Worm (Caenorhabditis elegans) whole organism, L1 larva: ENCODE data around the gene sra-2.

ENCODE experiments used
- C04F5.9 ChIP-seq: sonication (generic microtip); optimal IDR thresholded peaks from 2 replicates; lab custom pipeline; 2016; ENCODE audit warnings: missing genetic modification characterization, missing compliant biosample characterization
- C16A3.4 ChIP-seq: fragments of 150-350 bp; optimal IDR thresholded peaks from 2 replicates; lab custom pipeline; 2014; ENCODE audit warnings: missing biosample characterization, missing genetic modification characterization
- Y116A8C.19 ChIP-seq: sonication (generic microtip); optimal IDR thresholded peaks from 2 replicates; lab custom pipeline; 2016; ENCODE audit warnings: missing compliant biosample characterization, missing genetic modification characterization, borderline replicate concordance
- ama-1 ChIP-seq: fragments of 150-350 bp; optimal IDR thresholded peaks from 2 replicates; lab custom pipeline; 2014
- blmp-1 ChIP-seq: fragments of 150-350 bp; optimal IDR thresholded peaks from 2 replicates; lab custom pipeline; 2014; ENCODE audit warnings: missing biosample characterization, missing genetic modification characterization
- ceh-63 ChIP-seq: fragments of 200-800 bp; sonication (Bioruptor generic); optimal IDR thresholded peaks from 2 replicates; lab custom pipeline; 2018; ENCODE audit warnings: mild to moderate bottlenecking, missing genetic modification characterization, missing compliant biosample characterization
- ceh-8 ChIP-seq: fragments of 200-800 bp; sonication (Bioruptor generic); optimal IDR thresholded peaks from 2 replicates; lab custom pipeline; 2018; ENCODE audit warnings: mild to moderate bottlenecking, missing genetic modification characterization, moderate library complexity, missing compliant biosample characterization
- ceh-82 ChIP-seq, 3 experiments: fragments of 150-350 bp in 1 of 3; sonication (generic microtip) in 2 of 3; optimal IDR thresholded peaks; 2 replicates each; lab custom pipeline; 2014 to 2017; ENCODE audit warnings: missing biosample characterization in 3 of 3, missing genetic modification characterization in 3 of 3
- ceh-90 ChIP-seq: sonication (generic microtip); optimal IDR thresholded peaks from 2 replicates; lab custom pipeline; 2016; ENCODE audit warnings: missing genetic modification characterization, missing compliant biosample characterization
- ces-1 ChIP-seq: fragments of 150-350 bp; optimal IDR thresholded peaks from 2 replicates; lab custom pipeline; 2014; ENCODE audit warnings: missing biosample characterization, missing genetic modification reagents, missing genetic modification characterization
- dpl-1 ChIP-seq, 3 experiments: fragments of 150-350 bp in 2 of 3; sonication (generic microtip) in 1 of 3; optimal IDR thresholded peaks; 2 replicates each; lab custom pipeline; 2014 to 2017; ENCODE audit warnings: missing biosample characterization in 3 of 3, missing genetic modification characterization in 3 of 3, missing genetic modification reagents in 3 of 3
- dsc-1 ChIP-seq: sonication (generic microtip); optimal IDR thresholded peaks from 2 replicates; lab custom pipeline; 2016; ENCODE audit warnings: mild to moderate bottlenecking, missing genetic modification characterization, missing compliant biosample characterization
- efl-1 ChIP-seq, 4 experiments: fragments of 150-350 bp; optimal IDR thresholded peaks in 3 of 4; peaks in 1 of 4; 1 replicate in 1 of 4; 2 replicates in 3 of 4; lab custom pipeline; 2014; ENCODE audit warnings: missing biosample characterization in 2 of 4, missing genetic modification characterization in 2 of 4, missing genetic modification reagents in 2 of 4
- egl-13 ChIP-seq: sonication (generic microtip); optimal IDR thresholded peaks from 2 replicates; lab custom pipeline; 2016; ENCODE audit warnings: missing genotype, missing genetic modification reagents, missing genetic modification characterization, missing compliant biosample characterization
- elt-3 ChIP-seq, 6 experiments: fragments of 150-350 bp in 1 of 6; sonication (generic microtip); optimal IDR thresholded peaks; 2 replicates each; lab custom pipeline; 2017 to 2018; ENCODE audit warnings: missing biosample characterization in 6 of 6, missing genetic modification characterization in 6 of 6, inconsistent platforms in 1 of 6
- fkh-4 ChIP-seq: sonication (generic microtip); optimal IDR thresholded peaks from 2 replicates; lab custom pipeline; 2016; ENCODE audit warnings: missing compliant biosample characterization, missing genetic modification characterization, borderline replicate concordance
- fkh-8 ChIP-seq: sonication (generic microtip); optimal IDR thresholded peaks from 2 replicates; lab custom pipeline; 2016; ENCODE audit warnings: mild to moderate bottlenecking, missing genetic modification characterization, missing compliant biosample characterization
- fos-1 ChIP-seq: fragments of 150-350 bp; optimal IDR thresholded peaks from 2 replicates; lab custom pipeline; 2014; ENCODE audit warnings: missing biosample characterization, missing genetic modification characterization
- hlh-17 ChIP-seq: fragments of 200-800 bp; sonication (Bioruptor generic); optimal IDR thresholded peaks from 2 replicates; lab custom pipeline; 2018; ENCODE audit warnings: missing genetic modification characterization, mild to moderate bottlenecking, missing compliant biosample characterization, moderate library complexity, borderline replicate concordance
- hpl-2 ChIP-seq: fragments of 150-350 bp; optimal IDR thresholded peaks from 2 replicates; lab custom pipeline; 2014; ENCODE audit warnings: missing biosample characterization, missing genetic modification reagents, missing genetic modification characterization
- isw-1 ChIP-seq: fragments of 200-800 bp; sonication (Bioruptor generic); IDR thresholded peaks from 2 replicates; pipeline ENCODE4 v1.3.6; 2022; ENCODE audit warnings: missing genetic modification characterization, missing compliant biosample characterization
- jun-1 ChIP-seq: fragments of 150-350 bp; optimal IDR thresholded peaks from 2 replicates; lab custom pipeline; 2014; ENCODE audit warnings: missing biosample characterization, missing genetic modification reagents, missing genetic modification characterization
- lin-13 ChIP-seq: fragments of 150-350 bp; optimal IDR thresholded peaks from 2 replicates; lab custom pipeline; 2014; ENCODE audit warnings: missing biosample characterization, missing genetic modification reagents, missing genetic modification characterization
- lin-14 ChIP-seq: fragments of 200-800 bp; sonication (Bioruptor generic); optimal IDR thresholded peaks from 2 replicates; lab custom pipeline; 2018; ENCODE audit warnings: mild to moderate bottlenecking, missing genetic modification characterization, moderate library complexity, missing compliant biosample characterization
- lin-35 ChIP-seq, 2 experiments: fragments of 150-350 bp; optimal IDR thresholded peaks; 2 replicates each; lab custom pipeline; 2014; ENCODE audit warnings: missing biosample characterization in 2 of 2, missing genetic modification characterization in 2 of 2, missing genetic modification reagents in 2 of 2
- lin-39 ChIP-seq: fragments of 150-350 bp; optimal IDR thresholded peaks from 2 replicates; lab custom pipeline; 2014; ENCODE audit warnings: missing biosample characterization, missing genetic modification reagents, missing genetic modification characterization
- lsy-2 ChIP-seq, 2 experiments: fragments of 150-350 bp; optimal IDR thresholded peaks; 2 replicates each; lab custom pipeline; 2014; ENCODE audit warnings: missing biosample characterization in 2 of 2, missing genetic modification characterization in 2 of 2
- mab-9 ChIP-seq: fragments of 200-800 bp; sonication (Bioruptor generic); IDR thresholded peaks from 2 replicates; pipeline ENCODE4 v1.3.6; 2022; ENCODE audit warnings: missing genetic modification reagents, missing genetic modification characterization, missing compliant biosample characterization
- mdl-1 ChIP-seq, 2 experiments: fragments of 150-350 bp; optimal IDR thresholded peaks; 2 replicates each; lab custom pipeline; 2014 to 2017; ENCODE audit warnings: missing biosample characterization in 2 of 2, missing genetic modification characterization in 2 of 2, inconsistent platforms in 1 of 2
- mep-1 ChIP-seq: fragments of 150-350 bp; optimal IDR thresholded peaks from 2 replicates; lab custom pipeline; 2014; ENCODE audit warnings: missing biosample characterization, missing genetic modification characterization
- nhr-19 ChIP-seq: fragments of 200-800 bp; sonication (Bioruptor generic); conservative IDR thresholded peaks from 2 replicates; pipeline ENCODE4 v1.3.6; 2022; ENCODE audit warnings: missing genetic modification characterization, missing compliant biosample characterization
- nhr-20 ChIP-seq: sonication (generic microtip); optimal IDR thresholded peaks from 2 replicates; lab custom pipeline; 2016; ENCODE audit warnings: mild to moderate bottlenecking, missing genetic modification characterization, missing compliant biosample characterization
- nhr-47 ChIP-seq: sonication (generic microtip); optimal IDR thresholded peaks from 2 replicates; lab custom pipeline; 2016; ENCODE audit warnings: mild to moderate bottlenecking, missing genetic modification characterization, moderate library complexity, missing compliant biosample characterization
- nhr-71 ChIP-seq: sonication (generic microtip); optimal IDR thresholded peaks from 2 replicates; lab custom pipeline; 2016; ENCODE audit warnings: mild to moderate bottlenecking, missing genetic modification characterization, moderate library complexity, missing compliant biosample characterization
- nhr-77 ChIP-seq: fragments of 150-350 bp; optimal IDR thresholded peaks from 2 replicates; lab custom pipeline; 2014; ENCODE audit warnings: missing biosample characterization, missing genetic modification characterization
- nhr-85 ChIP-seq: sonication (generic microtip); peaks from one replicate; lab custom pipeline; 2016; ENCODE audit warnings: missing genetic modification characterization, inconsistent platforms, missing compliant biosample characterization
- pax-3 ChIP-seq: fragments of 200-800 bp; sonication (Bioruptor generic); optimal IDR thresholded peaks from 2 replicates; lab custom pipeline; 2018; ENCODE audit warnings: mild to moderate bottlenecking, missing genetic modification characterization, moderate library complexity, missing compliant biosample characterization
- rnt-1 ChIP-seq: sonication (generic microtip); optimal IDR thresholded peaks from 2 replicates; lab custom pipeline; 2016; ENCODE audit warnings: mild to moderate bottlenecking, missing genetic modification characterization, moderate library complexity, missing compliant biosample characterization
- snu-23 ChIP-seq: sonication (generic microtip); optimal IDR thresholded peaks from 2 replicates; lab custom pipeline; 2016; ENCODE audit warnings: missing genetic modification characterization, missing compliant biosample characterization
- swsn-7 ChIP-seq: sonication (generic microtip); optimal IDR thresholded peaks from 2 replicates; lab custom pipeline; 2016; ENCODE audit warnings: missing genetic modification characterization, missing compliant biosample characterization
- unc-130 ChIP-seq: fragments of 150-350 bp; optimal IDR thresholded peaks from 2 replicates; lab custom pipeline; 2017; ENCODE audit warnings: missing biosample characterization, missing genetic modification characterization, inconsistent platforms
- unc-98 ChIP-seq: fragments of 200-800 bp; sonication (Bioruptor generic); IDR thresholded peaks from 2 replicates; pipeline ENCODE4 v1.3.6; 2022; ENCODE audit warnings: missing genetic modification characterization, missing compliant biosample characterization
- xbp-1 ChIP-seq: sonication (generic microtip); optimal IDR thresholded peaks from 2 replicates; lab custom pipeline; 2016; ENCODE audit warnings: missing genetic modification characterization, missing compliant biosample characterization
- zip-4 ChIP-seq: fragments of 200-800 bp; sonication (Bioruptor generic); optimal IDR thresholded peaks from 2 replicates; lab custom pipeline; 2018; ENCODE audit warnings: mild to moderate bottlenecking, missing genetic modification characterization, moderate library complexity, missing compliant biosample characterization
- ztf-11 ChIP-seq, 2 experiments: sonication (generic microtip); optimal IDR thresholded peaks; 2 replicates each; lab custom pipeline; 2016 to 2017; ENCODE audit warnings: missing genetic modification characterization in 2 of 2, missing biosample characterization in 1 of 2, missing compliant biosample characterization in 1 of 2
- ztf-4 ChIP-seq: fragments of 150-350 bp; optimal IDR thresholded peaks from 2 replicates; lab custom pipeline; 2014; ENCODE audit warnings: missing biosample characterization, missing genetic modification characterization

sra-2 gene

DNA sequence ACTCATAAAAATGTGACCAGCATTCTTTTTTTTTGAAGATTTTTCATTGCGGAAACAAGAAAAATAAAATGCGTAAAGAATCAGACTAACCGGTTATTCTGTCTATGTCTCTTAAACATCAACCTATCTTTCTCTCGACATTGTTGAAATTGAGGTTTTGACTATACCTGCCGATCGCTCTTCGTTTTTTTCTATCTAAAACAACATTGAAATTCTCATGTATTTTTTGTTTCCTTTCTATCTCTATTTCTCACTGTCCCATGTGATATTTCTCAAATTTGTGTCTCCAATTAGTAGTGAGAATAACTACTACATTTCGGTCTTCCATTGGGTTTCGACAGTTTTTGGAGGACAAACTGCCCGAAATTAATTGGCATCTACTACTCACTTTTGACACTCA, 32.3 kb downstream of the sra-2 start (continued):
- TF ChIP-seq unc-98 (no peak), ama-1 (no peak), lin-35 (GFP tag; optimal IDR thresholded peaks at IDR 0.05; lab: Kevin White, UChicago) (peak in 1 of 2 experiments; percentile 36), snu-23 (peak; percentile 60), blmp-1 (peak; percentile 15), nhr-19 (GFP tag; lab: Robert Waterston, UW) (no peak)

DNA sequence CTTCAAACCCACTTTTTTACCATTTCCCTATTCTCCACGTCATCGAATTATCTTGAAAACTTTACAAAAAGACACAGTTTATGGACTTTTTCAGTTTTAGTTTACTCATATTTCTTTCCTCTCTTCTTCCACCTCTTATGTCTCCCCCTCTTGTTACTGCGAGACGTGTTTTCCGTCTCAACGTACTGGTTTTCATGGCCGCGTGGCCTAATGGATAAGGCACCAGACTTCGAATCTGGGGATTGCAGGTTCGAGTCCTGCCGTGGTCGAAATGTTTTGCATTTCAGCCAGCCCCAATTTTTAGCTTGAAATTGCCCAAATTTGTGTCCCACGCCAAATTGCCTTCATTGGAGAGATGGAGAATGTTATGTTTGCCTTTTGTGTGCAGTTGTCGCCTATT, 37.5 kb downstream of the sra-2 start:
- TF ChIP-seq ceh-90 (tag; lab: Kevin White, UChicago) (no peak), elt-3 (tag; optimal IDR thresholded peaks at IDR 0.05; lab: Kevin White, UChicago) (peak in 1 of 6 experiments; percentile 17), xbp-1 (tag; lab: Kevin White, UChicago) (peak; percentile 25), ceh-8 (GFP tag; lab: Kevin White, UChicago) (no peak), efl-1 (optimal IDR thresholded peaks at IDR 0.05; lab: Kevin White, UChicago) (peak; percentile 21 to 28), efl-1 (GFP tag; optimal IDR thresholded peaks at IDR 0.05 in 1 of 2; lab: Kevin White, UChicago) (peak; percentile 4 to 95), rnt-1 (tag; lab: Kevin White, UChicago) (peak; percentile 56), nhr-71 (tag; lab: Kevin White, UChicago) (peak; percentile 55), mep-1 (peak; percentile 36), pax-3 (no peak), swsn-7 (tag; lab: Kevin White, UChicago) (peak; percentile 26), nhr-77 (tag; lab: Kevin White, UChicago) (peak; percentile 17), mab-9 (no peak), zip-4 (GFP tag; lab: Kevin White, UChicago) (no peak), fkh-8 (peak; percentile 54), mdl-1 (tag; optimal IDR thresholded peaks at IDR 0.05; lab: Kevin White, UChicago) (peak in 1 of 2 experiments; percentile 13), unc-130 (tag; lab: Kevin White, UChicago) (peak; percentile 12), lsy-2 (tag; optimal IDR thresholded peaks at IDR 0.05; lab: Kevin White, UChicago) (peak; percentile 6 to 53), C16A3.4 (peak; percentile 61), unc-98 (no peak), lin-14 (GFP tag; lab: Kevin White, UChicago) (peak; percentile 50), nhr-47 (peak; percentile 49), dpl-1 (GFP tag; optimal IDR thresholded peaks at IDR 0.05; lab: Kevin White, UChicago) (peak in 2 of 3 experiments; percentile 6 to 27), snu-23 (peak; percentile 53), nhr-85 (tag; lab: Kevin White, UChicago) (peak; percentile 86), fkh-4 (tag; lab: Kevin White, UChicago) (no peak), hlh-17 (GFP tag; lab: Kevin White, UChicago) (no peak), ztf-11 (tag; optimal IDR thresholded peaks at IDR 0.05; lab: Kevin White, UChicago) (no peak), blmp-1 (no peak), jun-1 (tag; lab: Kevin White, UChicago) (peak; percentile 6), ces-1 (GFP tag; lab: Kevin White, UChicago) (no peak), C04F5.9 (tag; lab: Kevin White, UChicago) (no peak), lin-35 (GFP tag; optimal IDR thresholded peaks at IDR 0.05; lab: Kevin White, UChicago) (peak; percentile 11 to 54), isw-1 (GFP tag; lab: Robert Waterston, UW) (no peak), nhr-20 (tag; lab: Kevin White, UChicago) (peak; percentile 46), Y116A8C.19 (tag; lab: Kevin White, UChicago) (no peak), ceh-63 (GFP tag; lab: Kevin White, UChicago) (no peak), egl-13 (no peak), ceh-82 (tag; optimal IDR thresholded peaks at IDR 0.05; lab: Kevin White, UChicago) (peak in 1 of 3 experiments; percentile 12), nhr-19 (GFP tag; lab: Robert Waterston, UW) (0 out of 2 replicates have a peak, but pooled peaks have one; percentile 25), ztf-4 (no peak), hpl-2 (GFP tag; lab: Kevin White, UChicago) (no peak), fos-1 (tag; lab: Kevin White, UChicago) (no peak), dsc-1 (peak; percentile 23), lin-39 (tag; lab: Kevin White, UChicago) (no peak), lin-13 (peak; percentile 7)
